Worm (Caenorhabditis elegans) whole organism, L4/young adult: ENCODE data around the gene ceh-74.

Experiments
- dao-5 ChIP-seq: sonication (generic microtip); optimal IDR thresholded peaks from 2 replicates; lab custom pipeline; 2016; ENCODE audit warnings: missing genotype, missing genetic modification characterization, moderate library complexity, missing compliant biosample characterization
- him-1 ChIP-seq: sonication (generic microtip); optimal IDR thresholded peaks from 2 replicates; lab custom pipeline; 2016; ENCODE audit warnings: missing genotype, missing genetic modification reagents, missing genetic modification characterization, missing compliant biosample characterization

ce11 chrV:14165745-14166144 is 12.1 kb upstream of the ceh-74 start:
- TF ChIP-seq him-1 (tag; lab: Kevin White, UChicago) (no peak), dao-5 (tag; lab: Kevin White, UChicago) (no peak)
